Fruit fly (Drosophila melanogaster): ENCODE measurements around the gene Anp.

DNA sequence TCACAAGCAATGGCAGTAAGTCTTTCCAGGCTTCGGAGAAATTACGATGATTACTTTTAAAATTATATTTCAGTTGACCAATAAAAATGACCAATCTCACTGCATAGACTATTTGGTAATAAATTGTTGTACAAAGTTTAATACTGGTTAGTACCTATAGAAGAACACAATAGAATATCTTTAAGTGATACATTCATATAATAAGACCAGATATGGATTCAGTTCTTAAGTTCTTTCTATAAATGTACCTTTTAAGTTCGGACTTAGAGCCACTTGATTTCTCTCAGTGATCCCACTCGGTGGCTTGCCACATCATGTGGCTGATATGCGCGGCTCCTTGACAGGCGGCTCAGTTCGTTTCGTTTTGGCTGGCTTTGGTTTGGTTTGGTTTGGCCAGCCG is 46.5 kb upstream of the Anp start:
- no peak for TF ChIP-seq Myc (optimal IDR thresholded peaks at IDR 0.05)
- no peak for TF ChIP-seq insv (optimal IDR thresholded peaks at IDR 0.05)
- no peak for TF ChIP-seq psq (optimal IDR thresholded peaks at IDR 0.05)
- TF ChIP-seq ttk (optimal IDR thresholded peaks at IDR 0.05): no peak
- no peak for TF ChIP-seq h (optimal IDR thresholded peaks at IDR 0.05)

Measured in Kc167 (cell line).